Fruit fly (Drosophila melanogaster) whole organism, wandering third instar larva: ENCODE results near the gene rogdi.

Experiments
- Abd-B ChIP-seq: fragments of >200 bp; optimal IDR thresholded peaks from 2 replicates; lab custom pipeline; 2017; ENCODE audit warnings: missing biosample characterization, missing genetic modification characterization
- CG9705 ChIP-seq: fragments of 200-800 bp; sonication (Bioruptor generic); optimal IDR thresholded peaks from 2 replicates; lab custom pipeline; 2018; ENCODE audit warnings: missing biosample characterization, mild to moderate bottlenecking, missing genetic modification characterization
- Dif ChIP-seq: fragments of 200-275, 200-300 bp; sonication (Bioruptor generic); optimal IDR thresholded peaks from 2 replicates; lab custom pipeline; 2018; ENCODE audit warnings: missing biosample characterization, missing genetic modification characterization; ENCODE audit not compliant: partially characterized antibody
- GATAd ChIP-seq: sonication (Bioruptor generic); optimal IDR thresholded peaks from 2 replicates; lab custom pipeline; 2016; ENCODE audit warnings: missing biosample characterization, missing genetic modification characterization
- HLH106 ChIP-seq: fragments of 200-800 bp; optimal IDR thresholded peaks from 3 replicates; lab custom pipeline; 2019; ENCODE audit warnings: missing biosample characterization, mild to moderate bottlenecking, missing genetic modification characterization, moderate library complexity
- Hnf4 ChIP-seq: fragments of 200-800 bp; sonication (Bioruptor generic); optimal IDR thresholded peaks from 2 replicates; lab custom pipeline; 2016; ENCODE audit warnings: missing biosample characterization, mild to moderate bottlenecking, missing genetic modification characterization
- Hr83 ChIP-seq: fragments of 200-300 bp; sonication (Bioruptor generic); optimal IDR thresholded peaks from 2 replicates; lab custom pipeline; 2016; ENCODE audit warnings: missing biosample characterization, mild to moderate bottlenecking, missing genetic modification characterization, moderate library complexity; ENCODE audit not compliant: poor library complexity, severe bottlenecking
- Jra ChIP-seq: sonication (Bioruptor generic); optimal IDR thresholded peaks from 2 replicates; lab custom pipeline; 2016; ENCODE audit warnings: missing biosample characterization, missing genetic modification characterization
- Myc ChIP-seq: fragments of >200 bp; optimal IDR thresholded peaks from 2 replicates; lab custom pipeline; 2017
- N ChIP-seq: fragments of >200 bp; optimal IDR thresholded peaks from 2 replicates; lab custom pipeline; 2018; ENCODE audit warnings: missing biosample characterization, missing external identifiers, missing genetic modification characterization
- OdsH ChIP-seq: fragments of 200-800 bp; sonication (Bioruptor generic); optimal IDR thresholded peaks from 2 replicates; lab custom pipeline; 2016; ENCODE audit warnings: missing biosample characterization, mild to moderate bottlenecking, missing genetic modification characterization
- Rel ChIP-seq, 2 experiments: fragments of 200-800 bp; sonication (Bioruptor generic) in 1 of 2; optimal IDR thresholded peaks; 2 replicates in 1 of 2; 3 replicates in 1 of 2; lab custom pipeline; 2016 to 2019; ENCODE audit warnings: mild to moderate bottlenecking in 2 of 2, missing biosample characterization in 2 of 2, missing genetic modification characterization in 2 of 2, moderate library complexity in 1 of 2
- Sp1 ChIP-seq: fragments of 200-800 bp; sonication (Bioruptor generic); optimal IDR thresholded peaks from 3 replicates; lab custom pipeline; 2019; ENCODE audit warnings: missing biosample characterization, mild to moderate bottlenecking, missing genetic modification characterization, moderate library complexity
- Vsx2 ChIP-seq: fragments of 200-300, 225-300 bp; sonication (Bioruptor generic); optimal IDR thresholded peaks from 2 replicates; lab custom pipeline; 2018; ENCODE audit warnings: missing biosample characterization, missing genetic modification characterization; ENCODE audit not compliant: partially characterized antibody
- brk ChIP-seq: fragments of 200-800 bp; sonication (Bioruptor generic); optimal IDR thresholded peaks from 2 replicates; lab custom pipeline; 2016; ENCODE audit warnings: missing biosample characterization, mild to moderate bottlenecking, missing genetic modification characterization
- dsf ChIP-seq: sonication (Bioruptor generic); optimal IDR thresholded peaks from 2 replicates; lab custom pipeline; 2016; ENCODE audit warnings: missing biosample characterization, missing genetic modification characterization, borderline replicate concordance
- ey ChIP-seq: fragments of 200-800 bp; sonication (Bioruptor generic); optimal IDR thresholded peaks from 2 replicates; lab custom pipeline; 2016; ENCODE audit warnings: missing biosample characterization, missing genetic modification characterization
- foxo ChIP-seq, 2 experiments: fragments of 200-800 bp; sonication (Bioruptor generic); optimal IDR thresholded peaks; 2 replicates in 1 of 2; 3 replicates in 1 of 2; lab custom pipeline; 2016 to 2017; ENCODE audit warnings: missing biosample characterization in 2 of 2, missing genetic modification characterization in 2 of 2
- fru ChIP-seq: fragments of 200-800 bp; sonication (Bioruptor generic); optimal IDR thresholded peaks from 3 replicates; lab custom pipeline; 2016; ENCODE audit warnings: missing biosample characterization, mild to moderate bottlenecking, missing genetic modification characterization
- h ChIP-seq: fragments of 200-800 bp; sonication (Bioruptor generic); optimal IDR thresholded peaks from 3 replicates; lab custom pipeline; 2016; ENCODE audit warnings: missing biosample characterization, mild to moderate bottlenecking, missing genetic modification characterization
- jim ChIP-seq: fragments of 175-275, 200-325 bp; sonication (Bioruptor generic); optimal IDR thresholded peaks from 2 replicates; lab custom pipeline; 2016; ENCODE audit warnings: missing biosample characterization, mild to moderate bottlenecking, missing genetic modification characterization
- pan ChIP-seq: fragments of >200 bp; optimal IDR thresholded peaks from 2 replicates; lab custom pipeline; 2017
- rgr ChIP-seq: fragments of 200-800 bp; sonication (Bioruptor generic); optimal IDR thresholded peaks from 3 replicates; lab custom pipeline; 2016; ENCODE audit warnings: missing biosample characterization, mild to moderate bottlenecking, missing genetic modification characterization
- sage ChIP-seq: fragments of 200-800 bp; sonication (Bioruptor generic); optimal IDR thresholded peaks from 2 replicates; lab custom pipeline; 2016; ENCODE audit warnings: missing biosample characterization, mild to moderate bottlenecking, missing genetic modification characterization
- sv ChIP-seq: fragments of 200-800 bp; sonication (Bioruptor generic); optimal IDR thresholded peaks from 3 replicates; lab custom pipeline; 2016; ENCODE audit warnings: missing biosample characterization, missing genetic modification characterization
- tai ChIP-seq: sonication (Bioruptor generic); optimal IDR thresholded peaks from 2 replicates; lab custom pipeline; 2016; ENCODE audit warnings: missing biosample characterization, missing genetic modification characterization
- usp ChIP-seq: fragments of >200 bp; optimal IDR thresholded peaks from 2 replicates; lab custom pipeline; 2017; ENCODE audit warnings: missing biosample characterization, missing genetic modification characterization

The rogdi gene

DNA sequence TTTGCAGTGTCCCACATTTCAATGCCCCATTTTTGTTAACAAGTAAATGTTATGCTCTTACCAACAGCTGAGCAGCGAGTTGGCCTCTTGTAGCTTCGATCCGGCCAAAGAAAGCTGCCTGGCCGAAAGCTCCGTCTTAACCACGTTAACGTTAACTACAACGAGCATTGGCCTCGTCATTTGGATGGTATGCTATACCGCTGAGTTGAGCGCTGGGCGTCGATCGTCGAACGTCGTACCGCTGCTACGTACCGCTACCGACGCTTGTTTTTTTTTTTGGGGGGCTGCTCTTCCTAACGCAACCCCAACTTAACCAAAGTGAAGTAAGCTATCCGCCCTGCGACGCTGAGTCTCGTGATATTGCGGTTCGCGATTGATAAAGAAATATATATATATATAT, at the start of gene rogdi:
TSS of gene rogdi (plus strand) at position 199 of the 400 bp plus-strand sequence.
- no peak for TF ChIP-seq sage (GFP tag; lab: Kevin White, UChicago)
- TF ChIP-seq foxo (GFP tag; optimal IDR thresholded peaks at IDR 0.05; lab: Kevin White, UChicago): no peak
- TF ChIP-seq dsf (GFP tag; lab: Kevin White, UChicago): no peak
- TF ChIP-seq Dif (GFP tag; lab: Kevin White, UChicago): no peak
- TF ChIP-seq HLH106: no peak
- TF ChIP-seq CG9705 (GFP tag; lab: Kevin White, UChicago): no peak
- no peak for TF ChIP-seq jim
- TF ChIP-seq usp (GFP tag; lab: Kevin White, UChicago): no peak
- TF ChIP-seq tai (GFP tag; lab: Kevin White, UChicago): no peak
- TF ChIP-seq pan: no peak

- TF ChIP-seq Rel (GFP tag; optimal IDR thresholded peaks at IDR 0.05; lab: Kevin White, UChicago) (no peak), Rel (tag; optimal IDR thresholded peaks at IDR 0.05; lab: Kevin White, UChicago) (peak; percentile 43), dsf (GFP tag; lab: Kevin White, UChicago) (no peak)
- TF ChIP-seq, all 38 proteins: peak for 1
Observed at dm6 chr3L:17000289-17000688, 49.0 kb upstream of the rogdi start.

- TF ChIP-seq pan (no peak), fru (GFP tag; lab: Kevin White, UChicago) (no peak), Vsx2 (GFP tag; lab: Kevin White, UChicago) (no peak), Rel (GFP tag; optimal IDR thresholded peaks at IDR 0.05; lab: Kevin White, UChicago) (no peak), Rel (tag; optimal IDR thresholded peaks at IDR 0.05; lab: Kevin White, UChicago) (peak; percentile 0)
- TF ChIP-seq, all 38 proteins: peak for 1
Observed at dm6 chr3L:17001055-17001454, 48.3 kb upstream of the rogdi start.

DNA sequence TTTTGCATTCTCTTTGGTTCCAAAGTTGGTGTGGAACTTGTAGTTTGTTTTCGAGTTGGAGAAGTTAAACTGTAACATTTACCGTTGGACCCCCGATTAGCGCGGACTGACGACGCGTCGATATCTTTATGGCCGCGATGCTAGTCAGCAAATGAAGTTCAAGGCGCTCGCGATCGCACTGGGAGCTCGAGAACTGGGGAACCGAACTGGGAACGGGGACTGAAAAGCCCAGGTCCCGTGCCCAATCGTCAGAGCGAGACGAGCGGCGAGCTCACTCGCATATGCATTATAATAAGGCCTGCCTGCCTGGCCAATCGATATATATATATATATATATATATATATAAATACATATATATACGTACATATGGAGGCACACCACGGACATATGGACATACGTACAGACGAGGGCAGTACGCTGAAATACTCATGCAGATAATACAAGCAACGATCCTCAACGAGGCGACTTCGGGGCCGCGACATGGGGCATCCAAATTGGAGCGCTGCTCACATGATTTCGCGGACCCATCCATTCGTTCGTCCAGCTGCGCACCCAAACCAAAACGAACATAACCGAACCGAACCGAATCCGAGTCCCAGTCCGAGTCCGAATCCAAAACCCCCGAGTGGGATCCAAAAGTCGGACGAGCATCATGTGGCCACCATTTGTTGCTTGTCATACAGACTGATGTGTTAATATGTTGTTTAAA, 47.0 kb upstream of the rogdi start:
- TF ChIP-seq Rel (GFP tag; optimal IDR thresholded peaks at IDR 0.05; lab: Kevin White, UChicago) (peak; percentile 53), Rel (tag; optimal IDR thresholded peaks at IDR 0.05; lab: Kevin White, UChicago) (peak; percentile 85), HLH106 (no peak), Hr83 (peak; percentile 69), Hnf4 (GFP tag; lab: Kevin White, UChicago) (no peak), OdsH (GFP tag; lab: Kevin White, UChicago) (peak; percentile 10)

dm6 chr3L:17003251-17004171, 45.8 kb upstream of the rogdi start:
- peak; percentile 41 for TF ChIP-seq OdsH (GFP tag; lab: Kevin White, UChicago)
- TF ChIP-seq Abd-B (GFP tag; lab: Kevin White, UChicago): no peak
- peak; percentile 22 for TF ChIP-seq Hnf4 (GFP tag; lab: Kevin White, UChicago)
- no peak for TF ChIP-seq Dif (GFP tag; lab: Kevin White, UChicago)
- TF ChIP-seq GATAd (GFP tag; lab: Kevin White, UChicago): no peak
- TF ChIP-seq Rel (GFP tag; optimal IDR thresholded peaks at IDR 0.05; lab: Kevin White, UChicago): no peak
- TF ChIP-seq Rel (tag; optimal IDR thresholded peaks at IDR 0.05; lab: Kevin White, UChicago): peak; percentile 77
- TF ChIP-seq Hr83: peak; percentile 8
- no peak for TF ChIP-seq fru (GFP tag; lab: Kevin White, UChicago)
- peak; percentile 20 for TF ChIP-seq HLH106
- peak; percentile 21 for TF ChIP-seq Sp1 (GFP tag; lab: Kevin White, UChicago)
- peak in 1 of 2 experiments; percentile 27 for TF ChIP-seq foxo (GFP tag; optimal IDR thresholded peaks at IDR 0.05; lab: Kevin White, UChicago)
- TF ChIP-seq usp (GFP tag; lab: Kevin White, UChicago): no peak
- no peak for TF ChIP-seq brk (GFP tag; lab: Kevin White, UChicago)
- TF ChIP-seq h (GFP tag; lab: Kevin White, UChicago): peak; percentile 37
- TF ChIP-seq Vsx2 (GFP tag; lab: Kevin White, UChicago): peak; percentile 12
- no peak for TF ChIP-seq N
- TF ChIP-seq rgr (GFP tag; lab: Kevin White, UChicago): peak; percentile 51
- no peak for TF ChIP-seq sv (GFP tag; lab: Kevin White, UChicago)
- no peak for TF ChIP-seq jim
- TF ChIP-seq Jra (GFP tag; lab: Kevin White, UChicago): no peak
- no peak for TF ChIP-seq Myc
- TF ChIP-seq ey (GFP tag; lab: Kevin White, UChicago): no peak
